Fruit fly (Drosophila melanogaster): ENCODE measurements around the gene Sap47.

Sap47 gene

DNA sequence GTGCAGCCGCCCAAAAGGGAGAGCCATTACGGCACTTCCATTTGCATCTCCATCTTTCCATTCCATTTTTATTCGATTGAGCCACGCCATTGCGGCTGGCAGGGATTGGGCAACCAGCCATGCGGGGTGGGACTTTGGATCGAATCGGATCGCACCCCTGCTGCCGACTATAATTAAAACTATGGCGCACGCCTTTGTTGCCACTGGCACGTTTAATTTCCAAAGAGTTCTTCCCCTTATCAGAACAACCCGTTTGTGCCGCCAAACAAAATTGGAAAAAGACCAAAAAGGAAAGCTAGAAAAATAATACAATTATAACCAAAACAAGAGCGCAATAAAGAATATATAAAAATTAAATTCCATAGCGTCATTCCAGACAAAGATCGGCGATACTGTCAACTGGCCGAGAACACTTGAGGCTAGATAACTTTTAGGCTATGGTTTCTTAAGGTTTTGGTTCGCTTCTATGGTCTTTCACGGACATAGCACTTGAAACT, 75.2 kb downstream of the Sap47 start (continued):
- TF ChIP-seq CG12236 (GFP tag; optimal IDR thresholded peaks at IDR 0.05) = no peak
- peak; percentile 78 for TF ChIP-seq Ets65A (GFP tag)
- no peak for TF ChIP-seq CG16813 (GFP tag; IDR thresholded peaks at IDR 0.05; ENCODE audit: partially characterized antibody)
- TF ChIP-seq unpg (GFP tag; optimal IDR thresholded peaks at IDR 0.05) = no peak
- no peak for TF ChIP-seq CG17829 (tag; optimal IDR thresholded peaks at IDR 0.05)
- no peak for TF ChIP-seq Abd-B (GFP tag; optimal IDR thresholded peaks at IDR 0.05)
- no peak for TF ChIP-seq HLH3B (GFP tag; IDR thresholded peaks at IDR 0.05)
- no peak for TF ChIP-seq ranshi (GFP tag; IDR thresholded peaks at IDR 0.05)
- no peak for TF ChIP-seq nmo (GFP tag; optimal IDR thresholded peaks at IDR 0.05)
- no peak for TF ChIP-seq scrt (GFP tag; optimal IDR thresholded peaks at IDR 0.05)
- no peak for TF ChIP-seq CG32532 (GFP tag; IDR thresholded peaks at IDR 0.05)
- TF ChIP-seq CG9797 (GFP tag; optimal IDR thresholded peaks at IDR 0.05) = no peak
- TF ChIP-seq vnd (GFP tag; IDR thresholded peaks at IDR 0.05; ENCODE audit: partially characterized antibody) = no peak
- no peak for TF ChIP-seq CG1832 (GFP tag; optimal IDR thresholded peaks at IDR 0.05)
- TF ChIP-seq sd (tag; optimal IDR thresholded peaks at IDR 0.05) = peak; percentile 65
- TF ChIP-seq Six4 (GFP tag; optimal IDR thresholded peaks at IDR 0.05) = no peak

Data from whole organism, embryonic.